Worm (Caenorhabditis elegans) whole organism, mixed stage, embryonic: ENCODE results near the gene flwr-1.

Experiments
- ceh-43 ChIP-seq: fragments of 200-800 bp; sonication (Bioruptor generic); optimal IDR thresholded peaks from 2 replicates; lab custom pipeline; 2018; ENCODE audit warnings: mild to moderate bottlenecking, missing genetic modification characterization, moderate library complexity, missing compliant biosample characterization
- ces-1 ChIP-seq: fragments of 150-350 bp; optimal IDR thresholded peaks from 2 replicates; lab custom pipeline; 2014; ENCODE audit warnings: missing biosample characterization, missing genetic modification reagents, missing genetic modification characterization
- ham-2 ChIP-seq: fragments of 200-800 bp; sonication (Bioruptor generic); optimal IDR thresholded peaks from 2 replicates; lab custom pipeline; 2018; ENCODE audit warnings: mild to moderate bottlenecking, missing genetic modification characterization, missing compliant biosample characterization
- lin-13 ChIP-seq: fragments of 150-350 bp; optimal IDR thresholded peaks from 2 replicates; lab custom pipeline; 2014; ENCODE audit warnings: missing biosample characterization, missing genetic modification characterization
- nhr-12 ChIP-seq: fragments of 150-350 bp; optimal IDR thresholded peaks from 2 replicates; lab custom pipeline; 2014; ENCODE audit warnings: missing biosample characterization, missing genetic modification characterization
- nhr-2 ChIP-seq: fragments of 150-350 bp; optimal IDR thresholded peaks from 2 replicates; lab custom pipeline; 2014; ENCODE audit warnings: missing biosample characterization, missing genetic modification characterization
- nhr-237 ChIP-seq: fragments of 150-350 bp; optimal IDR thresholded peaks from 2 replicates; lab custom pipeline; 2014; ENCODE audit warnings: missing biosample characterization, missing genetic modification characterization
- nhr-28 ChIP-seq: fragments of 150-350 bp; optimal IDR thresholded peaks from 2 replicates; lab custom pipeline; 2014; ENCODE audit warnings: missing biosample characterization, missing genetic modification characterization
- pha-4 ChIP-seq: fragments of 150-350 bp; optimal IDR thresholded peaks from 2 replicates; lab custom pipeline; 2018; ENCODE audit warnings: missing biosample characterization, missing genetic modification reagents, missing genetic modification characterization
- snpc-4 ChIP-seq: fragments of 150-350 bp; optimal IDR thresholded peaks from 2 replicates; lab custom pipeline; 2014; ENCODE audit warnings: missing biosample characterization, missing genetic modification characterization
- unc-120 ChIP-seq: sonication (generic microtip); optimal IDR thresholded peaks from 2 replicates; lab custom pipeline; 2017; ENCODE audit warnings: missing genetic modification characterization, missing compliant biosample characterization; ENCODE audit not compliant: poor library complexity, severe bottlenecking
- zip-8 ChIP-seq: fragments of 150-350 bp; optimal IDR thresholded peaks from 2 replicates; lab custom pipeline; 2014; ENCODE audit warnings: missing biosample characterization, missing genetic modification characterization

DNA sequence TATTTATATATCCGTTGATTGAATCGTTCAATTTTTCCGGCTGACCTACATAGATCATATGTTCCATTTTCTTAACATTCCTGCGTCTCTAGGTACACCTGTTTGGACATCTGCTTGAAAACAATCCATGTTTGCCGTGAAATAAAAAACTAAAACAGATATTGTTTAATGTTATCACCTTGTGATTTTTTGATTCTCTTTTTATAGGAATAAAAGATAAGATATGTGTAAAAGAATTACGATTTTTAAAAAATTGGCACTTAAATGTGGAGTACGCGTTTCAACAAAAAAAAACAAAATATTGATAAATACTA is 22.8 kb downstream of the flwr-1 start:
- no peak for TF ChIP-seq nhr-12 (tag; lab: Kevin White, UChicago)
- no peak for TF ChIP-seq nhr-237
- TF ChIP-seq ceh-43 (GFP tag; lab: Kevin White, UChicago) = no peak
- no peak for TF ChIP-seq pha-4 (tag; lab: Kevin White, UChicago)
- TF ChIP-seq ham-2 (GFP tag; lab: Kevin White, UChicago) = no peak
- no peak for TF ChIP-seq ces-1
- TF ChIP-seq nhr-2 = no peak
- no peak for TF ChIP-seq lin-13
- no peak for TF ChIP-seq unc-120 (tag; lab: Kevin White, UChicago)
- TF ChIP-seq zip-8 (tag; lab: Kevin White, UChicago) = no peak
- TF ChIP-seq snpc-4 = no peak
- TF ChIP-seq nhr-28 = no peak
